Worm (Caenorhabditis elegans) whole organism, L2 larva: ENCODE measurements around the gene patr-1.

ENCODE experiments used
- C34F6.9 ChIP-seq: fragments of 150-350 bp; optimal IDR thresholded peaks from 2 replicates; lab custom pipeline; 2014; ENCODE audit warnings: missing biosample characterization, missing genetic modification characterization
- R02D3.7 ChIP-seq: fragments of 150-350 bp; optimal IDR thresholded peaks from 2 replicates; lab custom pipeline; 2014; ENCODE audit warnings: missing biosample characterization, missing genetic modification characterization
- Y55F3AM.14 ChIP-seq: fragments of 200-800 bp; sonication (Bioruptor generic); optimal IDR thresholded peaks from 2 replicates; lab custom pipeline; 2018; ENCODE audit warnings: mild to moderate bottlenecking, missing genetic modification characterization, missing compliant biosample characterization
- alr-1 ChIP-seq: fragments of 150-350 bp; optimal IDR thresholded peaks from 2 replicates; lab custom pipeline; 2014; ENCODE audit warnings: missing biosample characterization, missing genetic modification characterization
- ama-1 ChIP-seq: fragments of 150-350 bp; optimal IDR thresholded peaks from 2 replicates; lab custom pipeline; 2018; ENCODE audit warnings: inconsistent platforms
- blmp-1 ChIP-seq: sonication (generic microtip); optimal IDR thresholded peaks from 2 replicates; lab custom pipeline; 2017; ENCODE audit warnings: missing genetic modification characterization, mild to moderate bottlenecking, missing compliant biosample characterization, antibody characterized with exemption, moderate library complexity; ENCODE audit not compliant: insufficient read depth
- ceh-82 ChIP-seq: fragments of 150-350 bp; optimal IDR thresholded peaks from 2 replicates; lab custom pipeline; 2014; ENCODE audit warnings: missing biosample characterization, missing genetic modification characterization
- elt-1 ChIP-seq: fragments of 150-350 bp; optimal IDR thresholded peaks from 2 replicates; lab custom pipeline; 2014; ENCODE audit warnings: missing biosample characterization, missing genetic modification characterization
- elt-3 ChIP-seq: sonication (generic microtip); optimal IDR thresholded peaks from 2 replicates; lab custom pipeline; 2017; ENCODE audit warnings: missing biosample characterization, missing genetic modification characterization
- gmeb-1 ChIP-seq: fragments of 150-350 bp; optimal IDR thresholded peaks from 2 replicates; lab custom pipeline; 2014; ENCODE audit warnings: missing biosample characterization, missing genetic modification characterization
- lsy-2 ChIP-seq, 2 experiments: fragments of 150-350 bp in 1 of 2; sonication (generic microtip) in 1 of 2; optimal IDR thresholded peaks; 2 replicates each; lab custom pipeline; 2014 to 2017; ENCODE audit warnings: missing biosample characterization in 2 of 2, missing genetic modification characterization in 2 of 2
- mbf-1 ChIP-seq: sonication (generic microtip); optimal IDR thresholded peaks from 2 replicates; lab custom pipeline; 2017; ENCODE audit warnings: missing biosample characterization, missing genetic modification characterization
- mdl-1 ChIP-seq, 2 experiments: fragments of 150-350 bp in 1 of 2; sonication (generic microtip) in 1 of 2; optimal IDR thresholded peaks; 2 replicates each; lab custom pipeline; 2017; ENCODE audit warnings: missing biosample characterization in 2 of 2, missing genetic modification characterization in 2 of 2
- nhr-237 ChIP-seq: fragments of 150-350 bp; optimal IDR thresholded peaks from 2 replicates; lab custom pipeline; 2014; ENCODE audit warnings: missing biosample characterization, missing genetic modification characterization
- nhr-25 ChIP-seq: fragments of 150-350 bp; sonication (generic microtip); optimal IDR thresholded peaks from 3 replicates; lab custom pipeline; 2014; ENCODE audit warnings: missing biosample characterization, missing genetic modification characterization
- skn-1 ChIP-seq: sonication (generic microtip); optimal IDR thresholded peaks from 2 replicates; lab custom pipeline; 2017; ENCODE audit warnings: missing biosample characterization, missing genetic modification characterization
- unc-39 ChIP-seq: fragments of 150-350 bp; optimal IDR thresholded peaks from 2 replicates; lab custom pipeline; 2014; ENCODE audit warnings: missing biosample characterization, missing genetic modification characterization
- unc-55 ChIP-seq: fragments of 150-350 bp; sonication (generic microtip); optimal IDR thresholded peaks from 3 replicates; lab custom pipeline; 2014; ENCODE audit warnings: missing biosample characterization, missing genetic modification reagents, missing genetic modification characterization
- zag-1 ChIP-seq: fragments of 150-350 bp; optimal IDR thresholded peaks from 2 replicates; lab custom pipeline; 2014; ENCODE audit warnings: missing biosample characterization, missing genetic modification characterization
- ztf-1 ChIP-seq: fragments of 200-800 bp; sonication (Bioruptor generic); conservative IDR thresholded peaks from 2 replicates; pipeline ENCODE4 v1.3.6; 2022; ENCODE audit warnings: missing genetic modification characterization, missing compliant biosample characterization
- ztf-11 ChIP-seq: sonication (generic microtip); optimal IDR thresholded peaks from 2 replicates; lab custom pipeline; 2017; ENCODE audit warnings: missing biosample characterization, missing genetic modification characterization
- ztf-4 ChIP-seq: fragments of 150-350 bp; optimal IDR thresholded peaks from 2 replicates; lab custom pipeline; 2014; ENCODE audit warnings: missing biosample characterization, missing genetic modification characterization

patr-1 gene

ce11 chrII:11727438-11727837 lies 50.3 kb downstream of the patr-1 start:
- TF ChIP-seq blmp-1 (tag; lab: Kevin White, UChicago) (no peak), elt-3 (tag; lab: Kevin White, UChicago) (no peak), unc-39 (tag; lab: Kevin White, UChicago) (no peak), skn-1 (no peak), elt-1 (tag; lab: Kevin White, UChicago) (no peak), mbf-1 (no peak), ama-1 (lab: Kevin White, UChicago) (no peak), ztf-1 (GFP tag; lab: Robert Waterston, UW) (no peak), C34F6.9 (tag; lab: Kevin White, UChicago) (no peak), nhr-25 (tag; lab: Kevin White, UChicago) (no peak), alr-1 (tag; lab: Kevin White, UChicago) (no peak), gmeb-1 (tag; lab: Kevin White, UChicago) (no peak), Y55F3AM.14 (GFP tag; lab: Kevin White, UChicago) (no peak)

ce11 chrII:11726470-11727106 lies 51.2 kb downstream of the patr-1 start, which contains the start of gene F13D12.5:
Gene F13D12.5 (plus strand): TSS chrII:11726814.
- TF ChIP-seq mbf-1, result no peak
- TF ChIP-seq ztf-4 (tag; lab: Kevin White, UChicago), result peak; percentile 38

ce11 chrII:11725615-11726014 lies 52.1 kb downstream of the patr-1 start:
- TF ChIP-seq unc-55 (GFP tag; lab: Kevin White, UChicago) (no peak), mdl-1 (tag; optimal IDR thresholded peaks at IDR 0.05; lab: Kevin White, UChicago) (no peak), ceh-82 (tag; lab: Kevin White, UChicago) (no peak), zag-1 (tag; lab: Kevin White, UChicago) (no peak), nhr-25 (tag; lab: Kevin White, UChicago) (no peak), R02D3.7 (no peak), nhr-237 (tag; lab: Kevin White, UChicago) (no peak), gmeb-1 (tag; lab: Kevin White, UChicago) (no peak), elt-1 (tag; lab: Kevin White, UChicago) (no peak), ztf-1 (GFP tag; lab: Robert Waterston, UW) (no peak), blmp-1 (tag; lab: Kevin White, UChicago) (no peak), ztf-11 (tag; lab: Kevin White, UChicago) (no peak), Y55F3AM.14 (GFP tag; lab: Kevin White, UChicago) (no peak), lsy-2 (tag; optimal IDR thresholded peaks at IDR 0.05; lab: Kevin White, UChicago) (no peak)
